Worm (Caenorhabditis elegans) whole organism, young adult: ENCODE data around the gene let-756.

Source experiments
- B0261.1 ChIP-seq: sonication (generic microtip); optimal IDR thresholded peaks from 2 replicates; lab custom pipeline; 2016; ENCODE audit warnings: mild to moderate bottlenecking, missing genetic modification characterization, moderate library complexity, missing compliant biosample characterization
- B0336.3 ChIP-seq: fragments of 200-800 bp; sonication (Bioruptor generic); IDR thresholded peaks from 2 replicates; pipeline ENCODE4 v1.3.6; 2022; ENCODE audit warnings: missing genetic modification characterization, missing compliant biosample characterization
- C17E4.6 ChIP-seq: fragments of 200-800 bp; sonication (Bioruptor generic); IDR thresholded peaks from 2 replicates; pipeline ENCODE4 v1.3.6; 2022; ENCODE audit warnings: missing genetic modification reagents, missing genetic modification characterization, missing compliant biosample characterization
- D2030.7 ChIP-seq: fragments of 200-800 bp; sonication (Bioruptor generic); IDR thresholded peaks from 2 replicates; pipeline ENCODE4 v1.3.6; 2022; ENCODE audit warnings: missing genetic modification reagents, missing genetic modification characterization, missing compliant biosample characterization
- F23B12.7 ChIP-seq: sonication (generic microtip); optimal IDR thresholded peaks from 2 replicates; lab custom pipeline; 2017; ENCODE audit warnings: missing genetic modification characterization, mild to moderate bottlenecking, missing compliant biosample characterization, antibody characterized with exemption, moderate library complexity; ENCODE audit not compliant: insufficient read depth
- F33H1.4 ChIP-seq: fragments of 200-800 bp; sonication (Bioruptor generic); IDR thresholded peaks from 2 replicates; pipeline ENCODE4 v1.3.6; 2022; ENCODE audit warnings: missing genetic modification reagents, missing genetic modification characterization, missing compliant biosample characterization
- F37B4.10 ChIP-seq: fragments of 200-800 bp; sonication (Bioruptor generic); IDR thresholded peaks from 2 replicates; pipeline ENCODE4 v1.3.6; 2022; ENCODE audit warnings: missing genetic modification characterization, missing compliant biosample characterization
- K12H6.12 ChIP-seq: fragments of 200-800 bp; sonication (Bioruptor generic); optimal IDR thresholded peaks from 2 replicates; lab custom pipeline; 2018; ENCODE audit warnings: mild to moderate bottlenecking, missing genetic modification characterization, missing compliant biosample characterization
- T26A5.8 ChIP-seq: sonication (generic microtip); optimal IDR thresholded peaks from 2 replicates; lab custom pipeline; 2016; ENCODE audit warnings: missing genetic modification characterization, missing compliant biosample characterization
- Y67H2A.10 ChIP-seq: fragments of 200-800 bp; sonication (Bioruptor generic); conservative IDR thresholded peaks from 2 replicates; pipeline ENCODE4 v1.3.6; 2022; ENCODE audit warnings: missing genetic modification reagents, missing genetic modification characterization, missing compliant biosample characterization
- atf-7 ChIP-seq: sonication (generic microtip); optimal IDR thresholded peaks from 2 replicates; lab custom pipeline; 2017; ENCODE audit warnings: mild to moderate bottlenecking, missing genetic modification characterization, missing compliant biosample characterization
- bed-1 ChIP-seq: fragments of 200-800 bp; sonication (Bioruptor generic); IDR thresholded peaks from 2 replicates; pipeline ENCODE4 v1.3.6; 2022; ENCODE audit warnings: missing genetic modification reagents, missing genetic modification characterization, missing compliant biosample characterization
- ccch-3 ChIP-seq: fragments of 200-800 bp; sonication (Bioruptor generic); optimal IDR thresholded peaks from 2 replicates; lab custom pipeline; 2018; ENCODE audit warnings: mild to moderate bottlenecking, missing genetic modification characterization, missing compliant biosample characterization
- cebp-1 ChIP-seq, 2 experiments: fragments of 200-800 bp in 1 of 2; sonication (Bioruptor generic) in 1 of 2; sonication (generic microtip) in 1 of 2; IDR thresholded peaks in 1 of 2; optimal IDR thresholded peaks in 1 of 2; 2 replicates each; pipeline versions ENCODE4 v1.3.6 to Lab custom; 2017 to 2022; ENCODE audit warnings: missing compliant biosample characterization in 2 of 2, missing genetic modification characterization in 2 of 2, mild to moderate bottlenecking in 1 of 2, missing genetic modification reagents in 1 of 2, moderate library complexity in 1 of 2
- ceh-79 ChIP-seq: sonication (generic microtip); optimal IDR thresholded peaks from 2 replicates; lab custom pipeline; 2017; ENCODE audit warnings: mild to moderate bottlenecking, missing genetic modification characterization, missing compliant biosample characterization
- dpff-1 ChIP-seq: sonication (generic microtip); optimal IDR thresholded peaks from 2 replicates; lab custom pipeline; 2017; ENCODE audit warnings: mild to moderate bottlenecking, missing genetic modification characterization, missing compliant biosample characterization
- egl-18 ChIP-seq: fragments of 200-800 bp; sonication (Bioruptor generic); IDR thresholded peaks from 2 replicates; pipeline ENCODE4 v1.3.6; 2022; ENCODE audit warnings: missing genetic modification reagents, missing genetic modification characterization, missing compliant biosample characterization
- fkh-3 ChIP-seq: sonication (generic microtip); optimal IDR thresholded peaks from 2 replicates; lab custom pipeline; 2016; ENCODE audit warnings: mild to moderate bottlenecking, missing genetic modification characterization, missing compliant biosample characterization
- hlh-12 ChIP-seq: sonication (generic microtip); optimal IDR thresholded peaks from 2 replicates; lab custom pipeline; 2016; ENCODE audit warnings: missing genetic modification characterization, missing compliant biosample characterization
- hlh-26 ChIP-seq: fragments of 200-800 bp; sonication (Bioruptor generic); conservative IDR thresholded peaks from 2 replicates; pipeline ENCODE4 v1.3.6; 2022; ENCODE audit warnings: missing genetic modification reagents, missing genetic modification characterization, missing compliant biosample characterization
- hmg-1.2 ChIP-seq: fragments of 200-800 bp; sonication (Bioruptor generic); IDR thresholded peaks from 2 replicates; pipeline ENCODE4 v1.3.6; 2022; ENCODE audit warnings: missing genetic modification reagents, missing genetic modification characterization, missing compliant biosample characterization
- hsf-1 ChIP-seq: fragments of 200-800 bp; sonication (Bioruptor generic); IDR thresholded peaks from 2 replicates; pipeline ENCODE4 v1.3.6; 2022; ENCODE audit warnings: missing genetic modification reagents, missing genetic modification characterization, missing compliant biosample characterization
- lag-1 ChIP-seq: fragments of 200-800 bp; sonication (Bioruptor generic); IDR thresholded peaks from 2 replicates; pipeline ENCODE4 v1.3.6; 2022; ENCODE audit warnings: missing genetic modification reagents, missing genetic modification characterization, missing compliant biosample characterization
- let-526 ChIP-seq: fragments of 200-800 bp; sonication (Bioruptor generic); IDR thresholded peaks from 2 replicates; pipeline ENCODE4 v1.3.6; 2022; ENCODE audit warnings: missing genetic modification reagents, missing genetic modification characterization, missing compliant biosample characterization
- lin-54 ChIP-seq: fragments of 200-800 bp; sonication (Bioruptor generic); optimal IDR thresholded peaks from 2 replicates; lab custom pipeline; 2018; ENCODE audit warnings: mild to moderate bottlenecking, missing genetic modification characterization, missing compliant biosample characterization
- lsl-1 ChIP-seq: fragments of 200-800 bp; sonication (Bioruptor generic); optimal IDR thresholded peaks from 2 replicates; lab custom pipeline; 2018; ENCODE audit warnings: mild to moderate bottlenecking, missing genetic modification characterization, moderate library complexity, missing compliant biosample characterization
- mxl-1 ChIP-seq: sonication (generic microtip); optimal IDR thresholded peaks from 2 replicates; lab custom pipeline; 2016; ENCODE audit warnings: missing genetic modification characterization, missing compliant biosample characterization
- nfya-1 ChIP-seq: sonication (generic microtip); optimal IDR thresholded peaks from 2 replicates; lab custom pipeline; 2017; ENCODE audit warnings: antibody characterized with exemption, missing compliant biosample characterization, missing genetic modification characterization, borderline replicate concordance; ENCODE audit not compliant: insufficient read depth
- nhr-120 ChIP-seq: fragments of 200-800 bp; sonication (Bioruptor generic); IDR thresholded peaks from 2 replicates; pipeline ENCODE4 v1.3.6; 2022; ENCODE audit warnings: missing genetic modification characterization, missing compliant biosample characterization
- nhr-179 ChIP-seq: sonication (generic microtip); optimal IDR thresholded peaks from 2 replicates; lab custom pipeline; 2016; ENCODE audit warnings: mild to moderate bottlenecking, missing genetic modification characterization, missing compliant biosample characterization
- sea-2 ChIP-seq: fragments of 200-800 bp; sonication (Bioruptor generic); IDR thresholded peaks from 2 replicates; pipeline ENCODE4 v1.3.6; 2022; ENCODE audit warnings: missing genetic modification characterization, missing compliant biosample characterization
- snpc-1.3 ChIP-seq: sonication (generic microtip); optimal IDR thresholded peaks from 2 replicates; lab custom pipeline; 2017; ENCODE audit warnings: missing genetic modification characterization, mild to moderate bottlenecking, missing compliant biosample characterization, antibody characterized with exemption, moderate library complexity, missing genotype, missing genetic modification reagents; ENCODE audit not compliant: insufficient read depth
- snpc-3.4 ChIP-seq: sonication (generic microtip); optimal IDR thresholded peaks from 2 replicates; lab custom pipeline; 2017; ENCODE audit warnings: missing genetic modification characterization, mild to moderate bottlenecking, missing compliant biosample characterization, antibody characterized with exemption, moderate library complexity, missing genotype, missing genetic modification reagents
- snpc-4 ChIP-seq, 5 experiments: fragments of 150-350 bp in 1 of 5; sonication (generic microtip) in 4 of 5; optimal IDR thresholded peaks; 2 replicates each; lab custom pipeline; 2014 to 2018; ENCODE audit warnings: missing genetic modification characterization in 5 of 5, missing biosample characterization in 3 of 5, antibody characterized with exemption in 2 of 5, mild to moderate bottlenecking in 2 of 5, missing compliant biosample characterization in 2 of 5, missing genotype in 2 of 5, moderate library complexity in 2 of 5, missing genetic modification reagents in 1 of 5
- somi-1 ChIP-seq: fragments of 200-800 bp; sonication (Bioruptor generic); optimal IDR thresholded peaks from 2 replicates; lab custom pipeline; 2018; ENCODE audit warnings: mild to moderate bottlenecking, missing genetic modification characterization, missing compliant biosample characterization
- tbp1 ChIP-seq: fragments of 200-800 bp; sonication (Bioruptor generic); optimal IDR thresholded peaks from 2 replicates; lab custom pipeline; 2018; ENCODE audit warnings: mild to moderate bottlenecking, missing genetic modification characterization, missing compliant biosample characterization
- unc-130 ChIP-seq: sonication (generic microtip); optimal IDR thresholded peaks from 2 replicates; lab custom pipeline; 2016; ENCODE audit warnings: missing genetic modification reagents, missing genetic modification characterization, missing compliant biosample characterization
- xnd-1 ChIP-seq: sonication (generic microtip); optimal IDR thresholded peaks from 2 replicates; lab custom pipeline; 2016; ENCODE audit warnings: missing genotype, missing genetic modification reagents, missing genetic modification characterization, missing compliant biosample characterization
- ztf-22 ChIP-seq: fragments of 200-800 bp; sonication (Bioruptor generic); optimal IDR thresholded peaks from 2 replicates; lab custom pipeline; 2018; ENCODE audit warnings: mild to moderate bottlenecking, missing genetic modification characterization, moderate library complexity, missing compliant biosample characterization
- ztf-28 ChIP-seq: fragments of 200-800 bp; sonication (Bioruptor generic); IDR thresholded peaks from 2 replicates; pipeline ENCODE4 v1.3.6; 2022; ENCODE audit warnings: missing genetic modification reagents, missing genetic modification characterization, missing compliant biosample characterization

let-756 gene

DNA sequence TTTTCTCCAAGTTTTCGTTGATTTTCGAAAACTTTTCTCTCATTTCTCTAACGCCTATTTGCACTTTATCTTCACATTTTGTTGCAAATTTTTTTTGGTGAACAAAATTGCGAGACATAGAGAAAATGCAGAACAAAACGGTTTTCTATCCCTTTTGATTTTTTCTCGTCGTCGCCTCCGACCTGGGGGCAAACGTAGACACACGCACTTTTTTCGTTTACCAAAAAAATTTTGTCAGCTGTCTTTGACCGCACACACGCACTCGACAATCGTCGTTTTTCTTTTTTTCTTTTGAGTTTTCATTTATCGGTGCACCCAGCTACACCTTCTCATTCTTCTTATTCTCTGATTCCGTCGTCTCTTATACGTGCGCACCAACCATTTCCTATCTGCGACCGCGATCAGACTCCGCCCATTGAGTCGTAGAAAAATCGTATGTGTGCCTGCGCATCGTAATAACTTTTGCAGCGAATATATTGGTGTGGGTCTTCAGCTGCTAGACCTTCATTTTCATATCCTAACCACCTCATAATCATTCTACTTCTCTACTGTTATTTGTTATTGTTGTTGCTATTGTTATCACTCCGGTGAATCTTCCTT is 44.5 kb upstream of the let-756 start (continued):
- no peak for TF ChIP-seq atf-7 (tag; lab: Kevin White, UChicago)
- TF ChIP-seq hlh-12: no peak
- TF ChIP-seq fkh-3: no peak
- TF ChIP-seq C17E4.6: no peak
- TF ChIP-seq snpc-3.4 (tag; lab: Kevin White, UChicago): no peak

DNA sequence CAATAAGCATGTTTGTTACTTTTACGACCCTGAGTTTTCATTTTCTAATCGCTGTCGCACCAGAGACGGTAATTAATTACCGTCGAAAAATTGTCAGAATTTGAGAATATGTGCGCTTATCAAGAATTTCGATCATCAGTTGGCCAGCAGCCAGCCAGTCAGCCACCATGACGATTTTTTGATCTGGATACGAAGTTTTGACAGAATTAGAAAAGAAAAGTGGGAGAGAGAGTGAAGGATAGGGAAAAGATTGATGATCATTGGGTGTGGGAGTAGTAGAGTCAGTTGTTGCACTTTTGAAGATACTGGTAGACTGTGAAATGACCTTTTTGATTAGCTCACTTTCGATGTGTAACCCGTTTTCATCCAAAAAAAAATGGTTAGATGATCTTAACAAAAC is 42.5 kb upstream of the let-756 start:
- no peak for TF ChIP-seq ceh-79 (tag; lab: Kevin White, UChicago)

DNA sequence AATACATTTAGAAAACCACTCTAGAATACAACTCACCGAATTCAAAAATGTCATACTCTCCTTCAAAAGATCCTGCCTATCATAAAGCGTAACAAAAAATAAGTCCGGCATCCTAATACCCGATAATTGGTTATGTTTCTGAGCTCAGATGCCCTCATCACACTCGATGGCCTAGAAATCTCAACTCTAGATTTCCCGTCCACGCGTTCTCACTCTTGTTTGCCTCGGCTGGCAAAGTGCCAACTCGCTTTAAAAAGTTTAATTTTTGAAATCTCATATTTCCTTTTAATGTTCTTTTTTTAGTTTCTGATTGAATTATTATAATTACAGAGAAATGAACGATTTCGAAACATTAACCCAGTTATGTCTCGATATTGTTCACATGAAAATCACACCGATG is 39.2 kb upstream of the let-756 start, which contains the start of the genes C56G2.15 and thoc-2:
TSS of gene C56G2.15 (minus strand) at position 188 of the 400 bp plus-strand sequence.
TSS of gene thoc-2 (plus strand) at position 331 of the 400 bp plus-strand sequence.
- no peak for TF ChIP-seq lin-54 (GFP tag; lab: Kevin White, UChicago)
- TF ChIP-seq egl-18 (GFP tag; lab: Robert Waterston, UW): no peak
- TF ChIP-seq B0261.1 (tag; lab: Kevin White, UChicago): no peak
- TF ChIP-seq cebp-1 (GFP tag; IDR thresholded peaks at IDR 0.05; lab: Robert Waterston, UW): no peak
- TF ChIP-seq cebp-1 (tag; optimal IDR thresholded peaks at IDR 0.05; lab: Kevin White, UChicago): peak; percentile 16
- TF ChIP-seq hmg-1.2 (GFP tag; lab: Robert Waterston, UW): 0 out of 2 replicates have a peak, but pooled peaks have one; percentile 14
- TF ChIP-seq sea-2: no peak
- TF ChIP-seq F33H1.4 (GFP tag; lab: Robert Waterston, UW): no peak
- TF ChIP-seq lsl-1 (GFP tag; lab: Kevin White, UChicago): peak; percentile 10
- TF ChIP-seq somi-1 (GFP tag; lab: Kevin White, UChicago): no peak
- no peak for TF ChIP-seq D2030.7 (GFP tag; lab: Robert Waterston, UW)
- TF ChIP-seq dpff-1: no peak
- no peak for TF ChIP-seq unc-130 (GFP tag; lab: Kevin White, UChicago)
- TF ChIP-seq nhr-179: no peak
- no peak for TF ChIP-seq B0336.3
- no peak for TF ChIP-seq Y67H2A.10 (GFP tag; lab: Robert Waterston, UW)
- TF ChIP-seq hsf-1 (GFP tag; lab: Robert Waterston, UW): no peak
- no peak for TF ChIP-seq ccch-3
- no peak for TF ChIP-seq lag-1 (GFP tag; lab: Robert Waterston, UW)
- TF ChIP-seq mxl-1 (tag; lab: Kevin White, UChicago): no peak

DNA sequence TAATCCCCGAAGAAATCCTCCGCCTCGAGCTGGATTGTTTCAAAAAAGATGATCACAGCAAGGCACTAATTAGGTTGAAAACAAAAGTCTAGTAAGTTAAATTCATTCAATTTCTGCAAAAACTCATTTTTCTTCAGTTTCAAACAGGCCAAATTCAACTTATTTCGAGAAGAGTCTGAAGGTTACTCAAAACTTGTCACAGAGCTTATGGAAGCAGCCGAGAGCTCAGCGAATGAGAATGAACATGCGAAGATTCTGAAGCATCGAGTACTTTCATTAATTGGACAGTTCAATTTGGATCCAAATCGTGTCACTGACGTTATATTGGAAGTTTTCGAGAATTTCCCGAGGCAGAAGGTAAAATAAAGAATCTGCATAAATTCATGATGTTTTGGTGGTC is 38.4 kb upstream of the let-756 start:
- TF ChIP-seq K12H6.12 (tag; lab: Kevin White, UChicago) (no peak), F37B4.10 (no peak), snpc-4 (GFP tag; optimal IDR thresholded peaks at IDR 0.05; lab: Kevin White, UChicago) (no peak), snpc-4 (tag; optimal IDR thresholded peaks at IDR 0.05; lab: Kevin White, UChicago) (no peak), nhr-120 (GFP tag; lab: Robert Waterston, UW) (no peak)
- TF ChIP-seq, all 124 proteins: peak for 0

DNA sequence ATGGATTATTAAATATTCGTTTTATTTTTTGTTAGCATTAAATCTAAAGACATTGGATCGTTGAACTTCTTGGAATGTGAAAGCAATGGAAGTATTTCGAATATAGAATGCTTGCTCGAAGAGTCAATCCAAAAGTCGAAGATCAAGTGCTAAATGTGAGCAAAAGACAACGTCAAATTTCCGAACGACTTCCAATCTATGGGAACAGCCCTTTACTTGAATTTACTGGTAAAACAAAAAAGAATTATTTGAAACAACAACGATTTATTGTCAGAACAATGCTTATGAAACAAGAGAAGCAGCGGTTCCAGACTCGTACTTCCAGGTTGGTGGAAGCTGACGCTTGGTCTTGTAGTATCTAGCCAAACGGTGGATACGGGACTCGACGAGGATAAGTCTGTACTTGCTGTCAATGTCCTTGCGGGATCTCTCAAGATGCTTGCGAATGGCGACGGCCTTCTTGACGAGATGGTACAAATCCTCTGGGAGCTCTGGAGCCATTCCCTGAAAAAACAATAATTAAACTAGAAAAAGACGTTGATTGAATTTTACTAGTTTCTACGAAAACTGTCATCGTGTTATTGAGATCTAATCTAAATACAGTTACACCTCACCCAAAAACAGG is 33.0 kb upstream of the let-756 start:
- peak; percentile 29 for TF ChIP-seq xnd-1
- TF ChIP-seq F23B12.7 (tag; lab: Kevin White, UChicago): peak; percentile 62
- TF ChIP-seq ztf-28 (GFP tag; lab: Robert Waterston, UW): no peak; the same call in 1 of the 2 replicates
- no peak for TF ChIP-seq bed-1 (GFP tag; lab: Robert Waterston, UW)
- peak; percentile 32 for TF ChIP-seq snpc-1.3 (tag; lab: Kevin White, UChicago)
- TF ChIP-seq T26A5.8 (tag; lab: Kevin White, UChicago): peak; percentile 57
- TF ChIP-seq ztf-22 (GFP tag; lab: Kevin White, UChicago): no peak
- no peak for TF ChIP-seq let-526
- TF ChIP-seq B0261.1 (tag; lab: Kevin White, UChicago): peak; percentile 5
- peak; percentile 38 for TF ChIP-seq F33H1.4 (GFP tag; lab: Robert Waterston, UW)
- TF ChIP-seq nfya-1 (tag; lab: Kevin White, UChicago): no peak
- peak; percentile 98 for TF ChIP-seq B0336.3
- TF ChIP-seq tbp1 (GFP tag; lab: Kevin White, UChicago): peak; percentile 60
- no peak for TF ChIP-seq hlh-26 (GFP tag; lab: Robert Waterston, UW)
